Worm (Caenorhabditis elegans): Measurements from ENCODE around the gene srz-62.

srz-62 gene

DNA sequence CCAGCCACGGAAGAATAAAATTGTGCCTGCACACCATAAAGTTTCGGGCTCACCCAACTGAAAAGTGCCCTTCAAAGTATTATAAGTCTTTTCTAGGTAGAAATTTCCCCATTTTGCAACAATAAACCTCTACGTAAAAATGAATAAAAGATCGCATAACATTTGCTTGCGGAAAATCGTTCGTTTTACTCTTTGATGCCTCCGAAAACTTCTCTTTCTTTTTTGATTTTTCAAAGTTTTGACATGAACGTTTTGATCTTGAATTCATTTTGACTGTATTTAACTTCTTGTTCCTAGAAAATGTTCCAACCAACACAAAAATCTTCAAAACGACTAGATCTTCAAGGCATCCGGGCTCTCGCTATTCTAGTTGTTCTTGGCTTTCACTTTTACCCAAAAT is 11.3 kb upstream of the srz-62 start, which contains the start of gene oac-21:
TSS of gene oac-21 (plus strand) at position 301 of the 400 bp plus-strand sequence.
- TF ChIP-seq unc-39 (tag; optimal IDR thresholded peaks at IDR 0.05) (no peak), daf-12 (tag; optimal IDR thresholded peaks at IDR 0.05) (no peak), unc-62 (GFP tag; optimal IDR thresholded peaks at IDR 0.05) (no peak), pha-4 (tag; optimal IDR thresholded peaks at IDR 0.05) (no peak), ztf-4 (tag; optimal IDR thresholded peaks at IDR 0.05) (no peak), egl-5 (tag; optimal IDR thresholded peaks at IDR 0.05) (no peak), skn-1 (tag; optimal IDR thresholded peaks at IDR 0.05) (no peak), ztf-11 (tag; optimal IDR thresholded peaks at IDR 0.05) (no peak), ceh-28 (tag; optimal IDR thresholded peaks at IDR 0.05) (no peak), snpc-4 (tag; optimal IDR thresholded peaks at IDR 0.05) (no peak), ceh-16 (tag; optimal IDR thresholded peaks at IDR 0.05) (no peak)

DNA sequence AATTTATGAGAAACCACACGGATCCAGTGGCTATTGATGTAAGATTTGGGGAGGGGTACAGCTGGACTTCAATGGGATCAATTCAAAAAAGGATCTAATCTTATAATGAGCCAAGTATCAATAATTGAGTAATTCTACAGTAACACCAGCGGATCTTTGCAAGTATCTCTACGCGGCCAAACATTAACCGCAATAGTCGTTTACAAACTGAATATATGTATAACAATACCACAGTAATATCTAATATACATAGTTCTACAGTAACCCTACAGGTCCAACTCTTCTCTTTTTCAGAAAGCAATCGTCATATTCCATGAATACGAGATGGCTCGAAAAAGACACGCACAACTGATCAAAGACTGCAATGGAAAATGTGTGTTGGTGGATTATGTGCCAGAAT is 8.3 kb upstream of the srz-62 start, which contains the start of gene F56D6.9:
TSS of gene F56D6.9 (plus strand) at position 301 of the 400 bp plus-strand sequence.
- no peak for TF ChIP-seq ama-1 (optimal IDR thresholded peaks at IDR 0.05)
- no peak for TF ChIP-seq lsy-12 (tag; optimal IDR thresholded peaks at IDR 0.05)
- TF ChIP-seq fos-1 (tag; optimal IDR thresholded peaks at IDR 0.05): no peak
- no peak for TF ChIP-seq mml-1 (tag; optimal IDR thresholded peaks at IDR 0.05)
- TF ChIP-seq sea-2 (GFP tag; optimal IDR thresholded peaks at IDR 0.05): no peak
- TF ChIP-seq hmg-11 (tag; optimal IDR thresholded peaks at IDR 0.05): no peak
- no peak for TF ChIP-seq ceh-16 (tag; optimal IDR thresholded peaks at IDR 0.05)
- no peak for TF ChIP-seq tbx-2 (tag; optimal IDR thresholded peaks at IDR 0.05)
- no peak for TF ChIP-seq nfya-1 (tag; optimal IDR thresholded peaks at IDR 0.05; ENCODE audit: insufficient read depth)
- no peak for TF ChIP-seq nhr-23 (tag; optimal IDR thresholded peaks at IDR 0.05)
- TF ChIP-seq ceh-28 (tag; optimal IDR thresholded peaks at IDR 0.05): no peak
- no peak for TF ChIP-seq ZK546.5 (tag; optimal IDR thresholded peaks at IDR 0.05)
- TF ChIP-seq skn-1 (tag; optimal IDR thresholded peaks at IDR 0.05): no peak
- TF ChIP-seq jun-1 (tag; optimal IDR thresholded peaks at IDR 0.05): no peak
- TF ChIP-seq elt-1 (tag; optimal IDR thresholded peaks at IDR 0.05): no peak
- TF ChIP-seq lin-15B (tag; optimal IDR thresholded peaks at IDR 0.05): no peak

- TF ChIP-seq ceh-16 (tag; optimal IDR thresholded peaks at IDR 0.05) (no peak), nhr-28 (tag; optimal IDR thresholded peaks at IDR 0.05) (no peak), lin-39 (tag; optimal IDR thresholded peaks at IDR 0.05) (no peak), elt-1 (tag; optimal IDR thresholded peaks at IDR 0.05) (no peak), fkh-2 (tag; optimal IDR thresholded peaks at IDR 0.05) (no peak), nhr-11 (tag; optimal IDR thresholded peaks at IDR 0.05) (no peak), egl-5 (tag; optimal IDR thresholded peaks at IDR 0.05) (no peak)
Measured at ce11 chrIV:3894004-3894480, 6.3 kb upstream of the srz-62 start, which contains the start of gene F56D6.8. Gene F56D6.8, minus strand, starts transcription at chrIV:3894430.

DNA sequence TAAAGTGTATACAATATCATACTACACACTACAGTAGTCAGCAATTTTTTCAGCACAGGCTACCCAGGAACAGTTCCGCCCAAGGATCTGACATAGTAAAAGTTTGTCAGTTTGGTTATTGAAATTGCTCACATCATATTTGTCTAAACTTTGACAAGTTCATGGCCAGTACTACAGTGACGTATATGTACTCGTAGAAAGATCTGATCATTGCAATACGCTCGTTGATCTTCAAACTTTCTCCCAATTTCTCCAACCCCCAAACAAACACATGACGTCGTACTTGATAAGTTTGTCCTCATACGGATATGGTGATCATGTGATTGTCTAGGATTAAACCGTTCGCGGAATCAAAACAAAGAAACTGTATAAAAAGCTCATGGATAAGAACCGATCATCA is 5.5 kb upstream of the srz-62 start, which contains the start of gene dct-8:
TSS of gene dct-8 (plus strand) at position 301 of the 400 bp plus-strand sequence.
- no peak for TF ChIP-seq pha-4 (tag; optimal IDR thresholded peaks at IDR 0.05)
- no peak for TF ChIP-seq pqm-1 (tag; optimal IDR thresholded peaks at IDR 0.05)
- no peak for TF ChIP-seq nhr-25 (tag; optimal IDR thresholded peaks at IDR 0.05)
- TF ChIP-seq daf-12 (tag; optimal IDR thresholded peaks at IDR 0.05): no peak
- TF ChIP-seq snpc-4 (tag; optimal IDR thresholded peaks at IDR 0.05): no peak
- no peak for TF ChIP-seq fos-1 (tag; optimal IDR thresholded peaks at IDR 0.05)
- no peak for TF ChIP-seq nhr-237 (tag; optimal IDR thresholded peaks at IDR 0.05)
- no peak for TF ChIP-seq ceh-9 (tag; optimal IDR thresholded peaks at IDR 0.05)

- TF ChIP-seq pqm-1 (tag; optimal IDR thresholded peaks at IDR 0.05) (no peak), mdl-1 (tag; optimal IDR thresholded peaks at IDR 0.05) (no peak), lsy-12 (tag; optimal IDR thresholded peaks at IDR 0.05) (no peak), lin-15B (tag; optimal IDR thresholded peaks at IDR 0.05) (no peak), nhr-43 (tag; optimal IDR thresholded peaks at IDR 0.05; ENCODE audit: poor library complexity, severe bottlenecking) (no peak), zag-1 (tag; optimal IDR thresholded peaks at IDR 0.05) (no peak), nhr-11 (tag; optimal IDR thresholded peaks at IDR 0.05) (no peak), tbx-2 (tag; optimal IDR thresholded peaks at IDR 0.05) (no peak), aly-2 (tag; optimal IDR thresholded peaks at IDR 0.05) (no peak), hmg-11 (tag; optimal IDR thresholded peaks at IDR 0.05) (no peak), daf-12 (tag; optimal IDR thresholded peaks at IDR 0.05) (no peak)
Measured at ce11 chrIV:3902955-3903354, 2.7 kb downstream of the srz-62 start, which contains the start of gene F56D6.6. Gene F56D6.6, plus strand, starts transcription at chrIV:3903255.
